Worm (Caenorhabditis elegans) whole organism, midembryonic: ENCODE measurements around the gene Y73B6BL.289.
"Not testable (repeated sequence)": the region's sequence is repeated elsewhere in the genome, so short reads cannot be mapped to it uniquely, and the experiment has no call there.

Source experiments
- T22C8.4 ChIP-seq: fragments of 200-800 bp; sonication (Bioruptor generic); IDR thresholded peaks from 2 replicates; pipeline ENCODE4 v1.3.6; 2022; ENCODE audit warnings: missing genetic modification characterization, missing compliant biosample characterization
- flt-1 ChIP-seq: fragments of 200-800 bp; sonication (Bioruptor generic); IDR thresholded peaks from 2 replicates; pipeline ENCODE4 v1.3.6; 2022; ENCODE audit warnings: missing genetic modification characterization, missing compliant biosample characterization
- med-1 ChIP-seq: sonication (generic microtip); optimal IDR thresholded peaks from 2 replicates; lab custom pipeline; 2017; ENCODE audit warnings: missing genetic modification characterization, mild to moderate bottlenecking, missing compliant biosample characterization, antibody characterized with exemption, missing genetic modification reagents; ENCODE audit not compliant: insufficient read depth
- ref-1 ChIP-seq: fragments of 200-800 bp; sonication (Bioruptor generic); conservative IDR thresholded peaks from 2 replicates; pipeline ENCODE4 v1.3.6; 2022; ENCODE audit warnings: missing genetic modification reagents, missing genetic modification characterization, missing compliant biosample characterization
- ztf-23 ChIP-seq: fragments of 200-800 bp; sonication (Bioruptor generic); IDR thresholded peaks from 2 replicates; pipeline ENCODE4 v1.3.6; 2022; ENCODE audit warnings: missing genetic modification reagents, missing genetic modification characterization, missing compliant biosample characterization
- ztf-29 ChIP-seq: fragments of 200-800 bp; sonication (Bioruptor generic); IDR thresholded peaks from 2 replicates; pipeline ENCODE4 v1.3.6; 2022; ENCODE audit warnings: missing genetic modification reagents, missing genetic modification characterization, missing compliant biosample characterization

- not testable (repeated sequence) for TF ChIP-seq ref-1 (GFP tag; lab: Robert Waterston, UW); flt-1 (GFP tag; lab: Robert Waterston, UW); med-1 (GFP tag; lab: Kevin White, UChicago); T22C8.4 (GFP tag; lab: Robert Waterston, UW); ztf-23 (GFP tag; lab: Robert Waterston, UW); ztf-29 (GFP tag; lab: Robert Waterston, UW)
These were observed 30.0 kb upstream of the Y73B6BL.289 start, which contains the start of gene Y73B6BL.12 for ce11 chrIV:6317357-6317756.
